Fruit fly (Drosophila melanogaster) whole organism, pupa: Measurements from ENCODE around the gene CG2310.

Experiments used
- CG10348 ChIP-seq: fragments of 200-800 bp; sonication (Bioruptor generic); IDR thresholded peaks from 2 replicates; pipeline ENCODE4 v1.3.6; 2022; ENCODE audit warnings: missing biosample characterization, missing genetic modification characterization
- CG12605 ChIP-seq: fragments of 200-800 bp; sonication (Bioruptor generic); IDR thresholded peaks from 2 replicates; pipeline ENCODE4 v1.3.6; 2022; ENCODE audit warnings: missing biosample characterization, missing genetic modification characterization
- CG13204 ChIP-seq: fragments of 200-800 bp; sonication (Bioruptor generic); optimal IDR thresholded peaks from 2 replicates; lab custom pipeline; 2018; ENCODE audit warnings: missing biosample characterization, mild to moderate bottlenecking, missing genetic modification characterization, moderate library complexity
- CG14655 ChIP-seq: fragments of 200-800 bp; sonication (Bioruptor generic); optimal IDR thresholded peaks from 3 replicates; lab custom pipeline; 2017; ENCODE audit warnings: mild to moderate bottlenecking, missing biosample characterization, missing genetic modification reagents, missing genetic modification characterization
- CG15710 ChIP-seq: fragments of 200-800 bp; sonication (Bioruptor generic); optimal IDR thresholded peaks from 2 replicates; lab custom pipeline; 2018; ENCODE audit warnings: missing biosample characterization, mild to moderate bottlenecking, missing genetic modification characterization, moderate library complexity
- CG17806 ChIP-seq: fragments of 200-800 bp; sonication (Bioruptor generic); optimal IDR thresholded peaks from 2 replicates; lab custom pipeline; 2018; ENCODE audit warnings: missing biosample characterization, mild to moderate bottlenecking, missing genetic modification characterization, moderate library complexity
- CG32121 ChIP-seq: fragments of 200-800 bp; sonication (Bioruptor generic); IDR thresholded peaks from 2 replicates; pipeline ENCODE4 v1.3.6; 2022; ENCODE audit warnings: missing biosample characterization, missing genetic modification characterization
- CG34367 ChIP-seq: fragments of 200-800 bp; sonication (Bioruptor generic); optimal IDR thresholded peaks from 2 replicates; lab custom pipeline; 2018; ENCODE audit warnings: missing biosample characterization, mild to moderate bottlenecking, missing genetic modification characterization
- CG4496 ChIP-seq: fragments of 200-800 bp; sonication (Bioruptor generic); IDR thresholded peaks from 3 replicates; pipeline ENCODE4 v1.3.6; 2022; ENCODE audit warnings: missing biosample characterization, missing genetic modification characterization
- CG8159 ChIP-seq: fragments of 200-800 bp; sonication (Bioruptor generic); optimal IDR thresholded peaks from 3 replicates; lab custom pipeline; 2018; ENCODE audit warnings: missing biosample characterization, mild to moderate bottlenecking, missing genetic modification characterization, moderate library complexity
- CG8301 ChIP-seq: fragments of 200-800 bp; sonication (Bioruptor generic); optimal IDR thresholded peaks from 2 replicates; lab custom pipeline; 2018; ENCODE audit warnings: missing biosample characterization, mild to moderate bottlenecking, missing genetic modification characterization
- CG9948 ChIP-seq: fragments of 200-800 bp; sonication (Bioruptor generic); optimal IDR thresholded peaks from 2 replicates; lab custom pipeline; 2018; ENCODE audit warnings: missing biosample characterization, mild to moderate bottlenecking, missing genetic modification characterization, moderate library complexity
- D1 ChIP-seq: fragments of 200-800 bp; sonication (Bioruptor generic); optimal IDR thresholded peaks from 2 replicates; lab custom pipeline; 2018; ENCODE audit warnings: missing biosample characterization, mild to moderate bottlenecking, missing genetic modification characterization, moderate library complexity
- EcR ChIP-seq: fragments of 200-800 bp; sonication (Bioruptor generic); optimal IDR thresholded peaks from 3 replicates; lab custom pipeline; 2019; ENCODE audit warnings: missing biosample characterization, missing genetic modification characterization, mild to moderate bottlenecking, moderate library complexity, missing genetic modification reagents
- Ets98B ChIP-seq: fragments of 200-800 bp; sonication (Bioruptor generic); IDR thresholded peaks from 2 replicates; pipeline ENCODE4 v1.3.6; 2022; ENCODE audit warnings: missing biosample characterization, missing genetic modification characterization
- Pif1A ChIP-seq: fragments of 200-800 bp; sonication (Bioruptor generic); optimal IDR thresholded peaks from 3 replicates; lab custom pipeline; 2016; ENCODE audit warnings: missing biosample characterization, missing genetic modification characterization
- Pif1B ChIP-seq: fragments of 200-800 bp; sonication (Bioruptor generic); optimal IDR thresholded peaks from 3 replicates; lab custom pipeline; 2016; ENCODE audit warnings: missing biosample characterization, missing genetic modification characterization
- Snoo ChIP-seq: fragments of 200-800 bp; sonication (Bioruptor generic); optimal IDR thresholded peaks from 3 replicates; lab custom pipeline; 2017; ENCODE audit warnings: missing biosample characterization, mild to moderate bottlenecking, missing genetic modification characterization, inconsistent platforms
- fd96Ca ChIP-seq: fragments of 200-800 bp; sonication (Bioruptor generic); IDR thresholded peaks from 3 replicates; pipeline ENCODE4 v1.3.6; 2022; ENCODE audit warnings: missing biosample characterization, missing genetic modification characterization
- gl ChIP-seq: fragments of 200-800 bp; sonication (Bioruptor generic); optimal IDR thresholded peaks from 2 replicates; lab custom pipeline; 2018; ENCODE audit warnings: missing biosample characterization, mild to moderate bottlenecking, missing genetic modification characterization
- rn ChIP-seq: fragments of 200-800 bp; sonication (Bioruptor generic); IDR thresholded peaks from 2 replicates; pipeline ENCODE4 v1.3.6; 2022; ENCODE audit warnings: missing biosample characterization, missing genetic modification characterization

CG2310 gene

DNA sequence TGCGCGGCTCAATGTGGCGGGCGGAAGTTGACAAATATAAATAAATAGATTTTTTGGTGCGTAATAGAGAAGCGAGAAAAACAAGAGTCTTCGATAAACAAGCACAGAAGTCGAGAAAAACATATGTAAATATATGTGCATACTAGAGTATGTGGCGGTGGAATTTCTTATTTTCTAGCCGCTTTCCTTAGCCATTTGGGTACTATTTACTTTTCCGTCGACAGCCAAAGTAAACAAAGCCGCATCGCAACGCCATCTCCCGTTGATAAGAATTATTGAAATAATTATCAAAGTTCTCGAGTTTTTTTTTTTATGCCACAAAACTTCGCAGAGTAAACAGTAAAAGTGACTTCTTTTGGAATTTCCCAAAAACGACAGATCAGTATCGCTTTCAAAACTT lies 13.4 kb downstream of the CG2310 start:
- TF ChIP-seq CG32121 (GFP tag; lab: Robert Waterston, UW) (no peak), gl (no peak), CG8159 (tag; lab: Kevin White, UChicago) (no peak), CG4496 (GFP tag; lab: Robert Waterston, UW) (no peak), CG8301 (no peak), CG12605 (GFP tag; lab: Robert Waterston, UW) (no peak), Pif1A (no peak), rn (GFP tag; lab: Robert Waterston, UW) (no peak), Ets98B (no peak), Pif1B (GFP tag; lab: Kevin White, UChicago) (no peak), CG17806 (tag; lab: Kevin White, UChicago) (no peak), EcR (no peak), Snoo (tag; lab: Kevin White, UChicago) (no peak), CG14655 (GFP tag; lab: Kevin White, UChicago) (no peak), D1 (no peak), CG9948 (tag; lab: Kevin White, UChicago) (no peak), CG10348 (no peak), fd96Ca (GFP tag; lab: Robert Waterston, UW) (no peak)

DNA sequence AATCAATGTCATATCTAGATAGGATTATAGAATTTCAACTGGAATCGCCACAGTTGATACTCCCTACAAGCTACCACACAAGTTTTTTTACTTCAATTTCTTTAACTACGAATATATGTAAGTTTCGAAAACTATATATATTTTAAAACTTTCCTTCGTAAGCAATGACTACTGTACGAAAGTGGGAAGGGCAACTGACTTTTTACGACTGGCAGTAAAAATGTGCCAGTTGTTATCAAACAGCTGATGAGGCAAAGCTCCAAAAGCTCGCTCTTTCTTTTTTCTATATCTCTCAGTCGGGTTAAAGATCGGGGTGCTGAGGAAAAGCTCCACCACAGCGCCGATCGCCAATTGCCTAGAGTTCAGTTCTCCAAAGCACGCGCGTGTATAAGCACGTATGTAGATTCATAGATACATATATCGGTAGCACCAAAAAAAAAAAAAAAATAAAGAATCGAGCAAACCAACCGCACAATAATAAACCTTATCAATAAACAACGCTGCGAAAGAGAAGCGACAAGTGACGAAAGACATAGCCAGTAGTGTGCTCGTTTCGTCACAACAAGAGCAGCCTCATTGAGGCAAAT lies 14.3 kb downstream of the CG2310 start:
- no peak for TF ChIP-seq CG13204 (GFP tag; lab: Kevin White, UChicago)
- TF ChIP-seq CG8301: no peak
- TF ChIP-seq CG17806 (tag; lab: Kevin White, UChicago): peak; percentile 12
- TF ChIP-seq CG15710 (tag; lab: Kevin White, UChicago): peak; percentile 45
- peak; percentile 47 for TF ChIP-seq CG4496 (GFP tag; lab: Robert Waterston, UW)
- TF ChIP-seq CG12605 (GFP tag; lab: Robert Waterston, UW): peak; percentile 74
- no peak for TF ChIP-seq CG14655 (GFP tag; lab: Kevin White, UChicago)
- no peak for TF ChIP-seq CG9948 (tag; lab: Kevin White, UChicago)
- TF ChIP-seq rn (GFP tag; lab: Robert Waterston, UW): peak; percentile 35; the same call in 1 of the 2 replicates
- TF ChIP-seq Snoo (tag; lab: Kevin White, UChicago): peak; percentile 60
- TF ChIP-seq CG32121 (GFP tag; lab: Robert Waterston, UW): no peak; the same call in none of the 2 replicates
- no peak for TF ChIP-seq D1
- peak; percentile 32 for TF ChIP-seq Pif1A
- TF ChIP-seq CG34367 (tag; lab: Kevin White, UChicago): no peak
- peak; percentile 54 for TF ChIP-seq CG8159 (tag; lab: Kevin White, UChicago)
- TF ChIP-seq Ets98B: peak; percentile 57
- peak; percentile 10 for TF ChIP-seq gl
- TF ChIP-seq Pif1B (GFP tag; lab: Kevin White, UChicago): peak; percentile 27
- peak; percentile 61; the same call in 1 of the 3 replicates for TF ChIP-seq fd96Ca (GFP tag; lab: Robert Waterston, UW)
- no peak for TF ChIP-seq CG10348
- TF ChIP-seq EcR: peak; percentile 54
- TF ChIP-seq, all 21 proteins: peak for 13

DNA sequence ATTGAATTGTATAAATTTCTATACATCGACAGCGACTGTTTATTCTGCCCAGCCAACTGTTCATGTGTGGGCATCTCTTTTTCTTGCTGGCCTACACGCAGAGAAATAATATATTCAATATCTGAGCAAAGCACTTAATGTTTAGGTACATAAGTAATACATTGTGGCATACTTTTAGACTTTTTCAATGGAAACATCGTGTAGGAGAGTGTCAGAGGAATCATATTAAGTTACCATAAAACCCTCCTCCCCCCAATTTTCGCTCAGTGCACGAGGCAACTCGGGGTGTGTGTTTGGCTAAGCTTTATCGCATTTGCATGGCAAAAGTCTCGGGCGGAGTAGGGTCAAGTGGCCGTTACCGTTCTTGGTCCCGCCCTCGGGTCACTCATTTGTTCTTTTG lies 23.2 kb downstream of the CG2310 start:
- TF ChIP-seq gl (no peak), CG17806 (tag; lab: Kevin White, UChicago) (no peak), CG9948 (tag; lab: Kevin White, UChicago) (no peak), Snoo (tag; lab: Kevin White, UChicago) (no peak), CG10348 (no peak), CG8301 (no peak), CG34367 (tag; lab: Kevin White, UChicago) (no peak), fd96Ca (GFP tag; lab: Robert Waterston, UW) (no peak), CG4496 (GFP tag; lab: Robert Waterston, UW) (no peak), Pif1A (no peak), D1 (no peak), Ets98B (no peak)

DNA sequence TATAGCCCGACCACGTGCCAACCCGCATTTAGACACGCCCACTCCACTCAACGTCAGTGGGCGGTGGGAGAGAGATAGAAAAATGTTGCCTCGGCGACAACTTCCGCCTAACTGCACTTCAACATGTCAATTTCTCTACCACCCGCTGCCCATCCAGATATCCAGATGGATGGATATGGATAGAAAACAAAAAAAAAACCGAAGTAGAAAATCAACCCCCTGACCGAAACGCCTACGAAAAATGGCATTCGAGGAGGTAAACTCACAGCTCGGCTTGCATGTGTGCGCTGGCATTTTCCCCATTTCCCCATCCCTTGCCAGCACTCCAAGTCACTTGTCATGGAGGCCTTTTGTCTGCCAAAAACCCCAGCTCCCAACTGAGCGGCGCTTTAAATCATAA lies 26.6 kb downstream of the CG2310 start:
- TF ChIP-seq CG9948 (tag; lab: Kevin White, UChicago): no peak
- no peak for TF ChIP-seq CG14655 (GFP tag; lab: Kevin White, UChicago)
- TF ChIP-seq CG32121 (GFP tag; lab: Robert Waterston, UW): no peak

DNA sequence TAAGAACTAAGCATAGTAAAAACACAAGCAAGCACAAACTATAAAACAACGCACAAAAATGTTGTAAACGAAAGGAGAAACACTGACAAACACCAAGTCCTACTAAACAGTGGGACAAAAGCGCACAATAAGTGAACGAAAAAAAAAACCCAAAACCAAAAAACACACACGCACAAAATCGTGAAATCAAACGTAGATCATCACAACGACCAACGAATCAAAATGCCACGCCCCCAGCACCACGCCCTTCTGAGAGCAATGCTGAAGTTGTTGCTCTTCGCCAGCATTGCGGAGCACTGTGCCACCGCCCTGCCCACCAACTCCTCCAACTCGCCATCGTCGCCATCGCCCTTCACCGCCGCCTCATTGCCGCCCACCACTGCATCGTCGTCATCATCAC lies 31.5 kb downstream of the CG2310 start:
- TF ChIP-seq Ets98B (peak; percentile 47), fd96Ca (GFP tag; lab: Robert Waterston, UW) (peak; percentile 61), Pif1B (GFP tag; lab: Kevin White, UChicago) (no peak), CG4496 (GFP tag; lab: Robert Waterston, UW) (peak; percentile 71; the same call in 1 of the 3 replicates), CG12605 (GFP tag; lab: Robert Waterston, UW) (peak; percentile 19; the same call in 1 of the 2 replicates), CG13204 (GFP tag; lab: Kevin White, UChicago) (no peak)

DNA sequence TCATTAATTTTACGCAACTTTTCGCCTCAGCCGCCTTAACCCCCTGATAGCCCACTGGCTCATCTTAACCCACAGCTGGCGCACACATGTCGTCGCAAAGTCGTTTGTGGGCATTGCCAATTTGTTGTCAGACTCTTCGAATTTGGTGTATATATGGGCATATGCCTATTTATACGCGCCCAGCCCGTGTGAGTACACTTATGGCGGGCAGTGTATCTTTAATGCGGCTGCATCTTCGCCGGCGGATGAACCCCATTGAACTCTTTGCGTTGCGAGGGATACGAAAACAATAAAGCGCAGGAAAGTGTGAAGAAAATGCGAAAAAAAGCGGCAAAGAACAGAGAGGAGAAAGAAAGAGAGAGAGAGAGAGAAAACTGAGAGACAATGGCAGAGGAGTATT lies 32.2 kb downstream of the CG2310 start:
- TF ChIP-seq EcR (peak; percentile 91), CG15710 (tag; lab: Kevin White, UChicago) (peak; percentile 18), gl (no peak), CG12605 (GFP tag; lab: Robert Waterston, UW) (no peak), CG4496 (GFP tag; lab: Robert Waterston, UW) (peak; percentile 53; the same call in 1 of the 3 replicates), Ets98B (peak; percentile 64), CG32121 (GFP tag; lab: Robert Waterston, UW) (peak; percentile 46), CG17806 (tag; lab: Kevin White, UChicago) (peak; percentile 1), Snoo (tag; lab: Kevin White, UChicago) (peak; percentile 1), Pif1B (GFP tag; lab: Kevin White, UChicago) (no peak), CG9948 (tag; lab: Kevin White, UChicago) (peak; percentile 22), CG14655 (GFP tag; lab: Kevin White, UChicago) (peak; percentile 18), CG10348 (no peak), rn (GFP tag; lab: Robert Waterston, UW) (no peak), CG8159 (tag; lab: Kevin White, UChicago) (peak; percentile 37), CG8301 (no peak), D1 (no peak), fd96Ca (GFP tag; lab: Robert Waterston, UW) (peak; percentile 57)
